Worm (Caenorhabditis elegans) whole organism, late embryonic: ENCODE data around the gene F13H8.3.

Experiments used
- C08G9.2 ChIP-seq: sonication (generic microtip); optimal IDR thresholded peaks from 2 replicates; lab custom pipeline; 2016; ENCODE audit warnings: mild to moderate bottlenecking, missing genetic modification characterization, moderate library complexity, missing compliant biosample characterization
- C38D4.7 ChIP-seq: fragments of 200-800 bp; sonication (Bioruptor generic); optimal IDR thresholded peaks from 2 replicates; lab custom pipeline; 2018; ENCODE audit warnings: mild to moderate bottlenecking, missing genetic modification characterization, moderate library complexity, missing compliant biosample characterization
- F13H6.1 ChIP-seq: sonication (generic microtip); optimal IDR thresholded peaks from 2 replicates; lab custom pipeline; 2016; ENCODE audit warnings: missing genetic modification characterization, missing compliant biosample characterization
- K02D7.2 ChIP-seq: sonication (generic microtip); optimal IDR thresholded peaks from 2 replicates; lab custom pipeline; 2017; ENCODE audit warnings: mild to moderate bottlenecking, missing genetic modification characterization, missing compliant biosample characterization
- K09A11.1 ChIP-seq: sonication (generic microtip); optimal IDR thresholded peaks from 2 replicates; lab custom pipeline; 2017; ENCODE audit warnings: antibody characterized with exemption, mild to moderate bottlenecking, missing genetic modification characterization, missing compliant biosample characterization; ENCODE audit not compliant: insufficient read depth
- T23F11.4 ChIP-seq: fragments of 200-800 bp; sonication (Bioruptor generic); optimal IDR thresholded peaks from 2 replicates; lab custom pipeline; 2018; ENCODE audit warnings: mild to moderate bottlenecking, missing genetic modification characterization, missing compliant biosample characterization
- Y22D7AL.16 ChIP-seq: sonication (generic microtip); optimal IDR thresholded peaks from 2 replicates; lab custom pipeline; 2016; ENCODE audit warnings: missing genetic modification characterization, missing compliant biosample characterization
- ahr-1 ChIP-seq: sonication (generic microtip); optimal IDR thresholded peaks from 2 replicates; lab custom pipeline; 2016; ENCODE audit warnings: missing genetic modification characterization, missing compliant biosample characterization
- ama-1 ChIP-seq: fragments of 150-350 bp; optimal IDR thresholded peaks from 2 replicates; lab custom pipeline; 2014
- ceh-18 ChIP-seq: sonication (generic microtip); optimal IDR thresholded peaks from 2 replicates; lab custom pipeline; 2016; ENCODE audit warnings: missing genetic modification characterization, missing compliant biosample characterization
- ceh-19 ChIP-seq: fragments of 200-800 bp; sonication (Bioruptor generic); optimal IDR thresholded peaks from 2 replicates; lab custom pipeline; 2018; ENCODE audit warnings: mild to moderate bottlenecking, missing genetic modification characterization, missing compliant biosample characterization
- ceh-24 ChIP-seq: sonication (generic microtip); optimal IDR thresholded peaks from 2 replicates; lab custom pipeline; 2016; ENCODE audit warnings: mild to moderate bottlenecking, missing genetic modification characterization, missing compliant biosample characterization
- ceh-31 ChIP-seq: sonication (generic microtip); optimal IDR thresholded peaks from 2 replicates; lab custom pipeline; 2016; ENCODE audit warnings: missing genetic modification characterization, missing compliant biosample characterization
- ceh-34 ChIP-seq: sonication (generic microtip); optimal IDR thresholded peaks from 2 replicates; lab custom pipeline; 2016; ENCODE audit warnings: mild to moderate bottlenecking, missing genetic modification characterization, missing compliant biosample characterization
- ceh-6 ChIP-seq: fragments of 200-800 bp; sonication (Bioruptor generic); optimal IDR thresholded peaks from 2 replicates; lab custom pipeline; 2018; ENCODE audit warnings: mild to moderate bottlenecking, missing genetic modification characterization, missing compliant biosample characterization
- ceh-9 ChIP-seq: sonication (generic microtip); optimal IDR thresholded peaks from 2 replicates; lab custom pipeline; 2016; ENCODE audit warnings: mild to moderate bottlenecking, missing genetic modification characterization, inconsistent platforms, missing compliant biosample characterization
- che-1 ChIP-seq: sonication (generic microtip); optimal IDR thresholded peaks from 2 replicates; lab custom pipeline; 2016; ENCODE audit warnings: mild to moderate bottlenecking, missing genetic modification characterization, missing compliant biosample characterization
- dmd-4 ChIP-seq: sonication (generic microtip); optimal IDR thresholded peaks from 2 replicates; lab custom pipeline; 2016; ENCODE audit warnings: borderline replicate concordance, missing genetic modification characterization, missing compliant biosample characterization
- elt-2 ChIP-seq: sonication (generic microtip); optimal IDR thresholded peaks from 2 replicates; lab custom pipeline; 2016; ENCODE audit warnings: missing genetic modification reagents, missing genetic modification characterization, missing compliant biosample characterization
- elt-4 ChIP-seq: sonication (generic microtip); optimal IDR thresholded peaks from 2 replicates; lab custom pipeline; 2016; ENCODE audit warnings: missing genetic modification characterization, missing compliant biosample characterization
- ets-4 ChIP-seq: sonication (generic microtip); optimal IDR thresholded peaks from 2 replicates; lab custom pipeline; 2016; ENCODE audit warnings: missing genetic modification characterization, missing compliant biosample characterization
- fax-1 ChIP-seq: sonication (generic microtip); optimal IDR thresholded peaks from 2 replicates; lab custom pipeline; 2016; ENCODE audit warnings: missing genotype, missing genetic modification characterization, missing compliant biosample characterization
- fkh-10 ChIP-seq: fragments of 150-350 bp; optimal IDR thresholded peaks from 2 replicates; lab custom pipeline; 2014; ENCODE audit warnings: missing biosample characterization, missing genetic modification reagents, missing genetic modification characterization
- fkh-6 ChIP-seq: sonication (generic microtip); optimal IDR thresholded peaks from 2 replicates; lab custom pipeline; 2016; ENCODE audit warnings: missing genetic modification characterization, missing compliant biosample characterization
- gmeb-2 ChIP-seq: sonication (generic microtip); optimal IDR thresholded peaks from 2 replicates; lab custom pipeline; 2016; ENCODE audit warnings: missing genetic modification characterization, inconsistent platforms, missing compliant biosample characterization
- hlh-13 ChIP-seq: fragments of 200-800 bp; sonication (Bioruptor generic); optimal IDR thresholded peaks from 2 replicates; lab custom pipeline; 2018; ENCODE audit warnings: mild to moderate bottlenecking, missing genetic modification characterization, missing compliant biosample characterization
- hlh-15 ChIP-seq: sonication (generic microtip); optimal IDR thresholded peaks from 2 replicates; lab custom pipeline; 2016; ENCODE audit warnings: missing genetic modification characterization, missing compliant biosample characterization
- hlh-30 ChIP-seq: sonication (generic microtip); optimal IDR thresholded peaks from 2 replicates; lab custom pipeline; 2017; ENCODE audit warnings: antibody characterized with exemption, missing genetic modification characterization, missing compliant biosample characterization; ENCODE audit not compliant: insufficient read depth
- hlh-8 ChIP-seq: sonication (generic microtip); optimal IDR thresholded peaks from 2 replicates; lab custom pipeline; 2016; ENCODE audit warnings: missing genotype, missing genetic modification characterization, missing compliant biosample characterization
- lim-6 ChIP-seq: sonication (generic microtip); optimal IDR thresholded peaks from 2 replicates; lab custom pipeline; 2016; ENCODE audit warnings: missing genetic modification characterization, missing compliant biosample characterization
- lin-11 ChIP-seq: fragments of 200-800 bp; sonication (Bioruptor generic); optimal IDR thresholded peaks from 2 replicates; lab custom pipeline; 2018; ENCODE audit warnings: mild to moderate bottlenecking, missing genetic modification characterization, missing compliant biosample characterization
- mec-3 ChIP-seq: sonication (generic microtip); optimal IDR thresholded peaks from 2 replicates; lab custom pipeline; 2016; ENCODE audit warnings: borderline replicate concordance, missing genetic modification characterization, missing compliant biosample characterization
- nfya-1 ChIP-seq: sonication (generic microtip); optimal IDR thresholded peaks from 2 replicates; lab custom pipeline; 2017; ENCODE audit warnings: missing genetic modification characterization, mild to moderate bottlenecking, missing compliant biosample characterization, antibody characterized with exemption, moderate library complexity
- npax-4 ChIP-seq: sonication (generic microtip); optimal IDR thresholded peaks from 2 replicates; lab custom pipeline; 2016; ENCODE audit warnings: missing genetic modification characterization, missing compliant biosample characterization
- odd-2 ChIP-seq: sonication (generic microtip); optimal IDR thresholded peaks from 2 replicates; lab custom pipeline; 2017; ENCODE audit warnings: antibody characterized with exemption, mild to moderate bottlenecking, missing genetic modification characterization, missing compliant biosample characterization
- pat-9 ChIP-seq: fragments of 200-800 bp; sonication (Bioruptor generic); optimal IDR thresholded peaks from 2 replicates; lab custom pipeline; 2018; ENCODE audit warnings: mild to moderate bottlenecking, missing genetic modification characterization, moderate library complexity, missing compliant biosample characterization
- pqm-1 ChIP-seq: sonication (generic microtip); optimal IDR thresholded peaks from 2 replicates; lab custom pipeline; 2016; ENCODE audit warnings: missing genetic modification characterization, missing compliant biosample characterization
- ref-2 ChIP-seq: sonication (generic microtip); optimal IDR thresholded peaks from 2 replicates; lab custom pipeline; 2016; ENCODE audit warnings: missing genetic modification characterization, missing compliant biosample characterization
- rnt-1 ChIP-seq: sonication (generic microtip); optimal IDR thresholded peaks from 2 replicates; lab custom pipeline; 2016; ENCODE audit warnings: missing genetic modification characterization, missing compliant biosample characterization
- sdc-2 ChIP-seq: sonication (generic microtip); optimal IDR thresholded peaks from 2 replicates; lab custom pipeline; 2016; ENCODE audit warnings: missing genotype, missing genetic modification characterization, missing compliant biosample characterization
- sox-2 ChIP-seq: fragments of 200-800 bp; sonication (Bioruptor generic); IDR thresholded peaks from 2 replicates; pipeline ENCODE4 v1.3.6; 2022; ENCODE audit warnings: missing genetic modification reagents, missing genetic modification characterization, missing compliant biosample characterization
- sox-4 ChIP-seq: sonication (generic microtip); optimal IDR thresholded peaks from 2 replicates; lab custom pipeline; 2017; ENCODE audit warnings: mild to moderate bottlenecking, missing genetic modification characterization, inconsistent platforms, missing compliant biosample characterization
- syd-9 ChIP-seq: sonication (generic microtip); optimal IDR thresholded peaks from 2 replicates; lab custom pipeline; 2016; ENCODE audit warnings: mild to moderate bottlenecking, missing genetic modification characterization, moderate library complexity, missing compliant biosample characterization
- tbx-2 ChIP-seq: sonication (generic microtip); optimal IDR thresholded peaks from 2 replicates; lab custom pipeline; 2016; ENCODE audit warnings: missing genetic modification characterization, missing compliant biosample characterization
- unc-42 ChIP-seq: sonication (generic microtip); optimal IDR thresholded peaks from 2 replicates; lab custom pipeline; 2016; ENCODE audit warnings: missing genotype, missing genetic modification characterization, missing compliant biosample characterization
- zip-5 ChIP-seq: sonication (generic microtip); optimal IDR thresholded peaks from 2 replicates; lab custom pipeline; 2016; ENCODE audit warnings: missing genetic modification characterization, missing compliant biosample characterization

F13H8.3 gene

DNA sequence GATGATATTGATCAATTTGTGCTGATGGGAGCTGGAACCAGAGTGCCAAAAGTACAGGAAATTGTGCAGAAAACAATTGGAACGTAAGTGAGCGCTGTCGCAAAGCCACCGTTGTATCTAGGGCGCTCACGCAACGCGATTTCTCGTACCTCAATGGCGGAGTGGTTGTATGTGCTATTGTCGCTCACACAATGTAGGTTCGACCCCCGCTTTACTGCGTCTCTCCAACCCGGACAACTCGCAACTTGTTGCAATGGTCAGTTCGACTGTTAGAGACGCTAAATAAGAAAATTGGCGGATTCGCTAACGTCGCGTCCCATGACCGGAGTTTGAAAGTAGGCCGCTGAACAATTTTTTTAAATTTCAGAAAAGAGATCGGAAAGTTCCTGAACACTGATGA is 15.3 kb upstream of the F13H8.3 start (continued):
- TF ChIP-seq fkh-6 (tag; lab: Kevin White, UChicago) (peak; percentile 87), pat-9 (peak; percentile 72), hlh-8 (tag; lab: Kevin White, UChicago) (no peak), K09A11.1 (tag; lab: Kevin White, UChicago) (peak; percentile 25), hlh-15 (tag; lab: Kevin White, UChicago) (peak; percentile 48), ceh-9 (tag; lab: Kevin White, UChicago) (peak; percentile 38), unc-42 (tag; lab: Kevin White, UChicago) (peak; percentile 8), npax-4 (tag; lab: Kevin White, UChicago) (peak; percentile 61), hlh-30 (tag; lab: Kevin White, UChicago) (peak; percentile 74), T23F11.4 (GFP tag; lab: Kevin White, UChicago) (peak; percentile 78), che-1 (tag; lab: Kevin White, UChicago) (peak; percentile 85), K02D7.2 (tag; lab: Kevin White, UChicago) (peak; percentile 70), C08G9.2 (tag; lab: Kevin White, UChicago) (peak; percentile 49), rnt-1 (tag; lab: Kevin White, UChicago) (peak; percentile 42), pqm-1 (tag; lab: Kevin White, UChicago) (peak; percentile 20), sox-2 (GFP tag; lab: Robert Waterston, UW) (peak; percentile 71), hlh-13 (GFP tag; lab: Kevin White, UChicago) (peak; percentile 74), fkh-10 (GFP tag; lab: Kevin White, UChicago) (no peak), ama-1 (lab: Kevin White, UChicago) (no peak), zip-5 (tag; lab: Kevin White, UChicago) (peak; percentile 26), dmd-4 (tag; lab: Kevin White, UChicago) (peak; percentile 59), C38D4.7 (GFP tag; lab: Kevin White, UChicago) (peak; percentile 73), ref-2 (tag; lab: Kevin White, UChicago) (peak; percentile 59), elt-2 (tag; lab: Kevin White, UChicago) (peak; percentile 76), ceh-19 (GFP tag; lab: Kevin White, UChicago) (peak; percentile 86), sox-4 (peak; percentile 79), lin-11 (tag; lab: Kevin White, UChicago) (peak; percentile 73), syd-9 (peak; percentile 72), odd-2 (tag; lab: Kevin White, UChicago) (no peak), tbx-2 (peak; percentile 81), gmeb-2 (tag; lab: Kevin White, UChicago) (peak; percentile 45), ceh-31 (tag; lab: Kevin White, UChicago) (peak; percentile 74), ceh-24 (tag; lab: Kevin White, UChicago) (peak; percentile 64), elt-4 (tag; lab: Kevin White, UChicago) (no peak), sdc-2 (tag; lab: Kevin White, UChicago) (peak; percentile 61), lim-6 (tag; lab: Kevin White, UChicago) (peak; percentile 28), ahr-1 (tag; lab: Kevin White, UChicago) (peak; percentile 68), ets-4 (tag; lab: Kevin White, UChicago) (peak; percentile 47), fax-1 (tag; lab: Kevin White, UChicago) (peak; percentile 71), mec-3 (no peak)

DNA sequence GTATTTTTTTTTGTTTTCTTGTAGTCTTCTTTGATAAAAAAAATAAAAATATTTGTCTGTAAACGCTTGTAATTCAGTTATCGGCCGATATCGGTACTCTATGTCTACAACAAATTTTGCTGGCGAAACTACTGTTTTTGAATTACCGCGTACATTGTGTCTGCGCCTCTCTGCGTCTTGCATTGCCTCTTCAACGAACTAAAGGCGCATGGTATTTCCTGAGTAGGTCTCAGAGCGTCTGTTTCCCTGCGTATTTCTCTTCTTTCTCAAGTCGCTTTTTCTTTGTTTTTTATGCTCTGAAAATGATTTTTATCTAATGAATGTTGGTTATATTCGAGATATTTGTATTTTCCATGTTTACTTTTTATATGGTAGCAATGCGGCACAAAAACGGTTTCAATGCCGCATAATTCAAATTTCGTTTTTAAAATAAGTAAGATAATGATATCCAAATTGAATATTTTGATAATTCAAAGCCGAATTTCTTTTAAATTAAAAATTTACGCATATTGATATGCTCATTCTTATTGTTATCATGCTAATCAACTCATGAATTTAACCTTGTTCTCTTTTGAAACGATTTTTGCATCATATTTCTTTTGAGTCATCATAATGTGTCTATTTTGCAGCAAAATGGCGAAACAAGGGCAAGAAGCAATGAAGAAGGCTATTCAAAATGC is 12.9 kb upstream of the F13H8.3 start, which contains the start of gene phb-2:
TSS of gene phb-2 (plus strand) at position 630 of the 680 bp plus-strand sequence.
- TF ChIP-seq ref-2 (tag; lab: Kevin White, UChicago), result peak; percentile 23
- no peak for TF ChIP-seq che-1 (tag; lab: Kevin White, UChicago)
- TF ChIP-seq hlh-13 (GFP tag; lab: Kevin White, UChicago), result no peak
- peak; percentile 71 for TF ChIP-seq ama-1 (lab: Kevin White, UChicago)
- no peak for TF ChIP-seq C08G9.2 (tag; lab: Kevin White, UChicago)
- TF ChIP-seq sdc-2 (tag; lab: Kevin White, UChicago), result no peak
- TF ChIP-seq mec-3, result no peak
- no peak for TF ChIP-seq gmeb-2 (tag; lab: Kevin White, UChicago)
- TF ChIP-seq fax-1 (tag; lab: Kevin White, UChicago), result no peak
- peak; percentile 36 for TF ChIP-seq ceh-34 (tag; lab: Kevin White, UChicago)
- TF ChIP-seq npax-4 (tag; lab: Kevin White, UChicago), result no peak
- TF ChIP-seq F13H6.1 (tag; lab: Kevin White, UChicago), result no peak
- TF ChIP-seq hlh-30 (tag; lab: Kevin White, UChicago), result peak; percentile 54
- no peak for TF ChIP-seq Y22D7AL.16 (tag; lab: Kevin White, UChicago)
- no peak for TF ChIP-seq ahr-1 (tag; lab: Kevin White, UChicago)
- no peak for TF ChIP-seq lim-6 (tag; lab: Kevin White, UChicago)
- no peak for TF ChIP-seq pat-9
- peak; percentile 9 for TF ChIP-seq rnt-1 (tag; lab: Kevin White, UChicago)
- TF ChIP-seq ceh-18, result peak; percentile 48
- TF ChIP-seq elt-2 (tag; lab: Kevin White, UChicago), result peak; percentile 63
- TF ChIP-seq ets-4 (tag; lab: Kevin White, UChicago), result peak; percentile 30
- no peak for TF ChIP-seq T23F11.4 (GFP tag; lab: Kevin White, UChicago)
- no peak for TF ChIP-seq ceh-6 (GFP tag; lab: Kevin White, UChicago)
- TF ChIP-seq hlh-8 (tag; lab: Kevin White, UChicago), result no peak
- peak; percentile 80 for TF ChIP-seq nfya-1 (tag; lab: Kevin White, UChicago)
- TF ChIP-seq ceh-31 (tag; lab: Kevin White, UChicago), result peak; percentile 38
